Fruit fly (Drosophila melanogaster): ENCODE measurements around the gene meng.
A peak's percentile ranks its signal among the peaks of the same experiment; 100 is the strongest.

Gene meng

DNA sequence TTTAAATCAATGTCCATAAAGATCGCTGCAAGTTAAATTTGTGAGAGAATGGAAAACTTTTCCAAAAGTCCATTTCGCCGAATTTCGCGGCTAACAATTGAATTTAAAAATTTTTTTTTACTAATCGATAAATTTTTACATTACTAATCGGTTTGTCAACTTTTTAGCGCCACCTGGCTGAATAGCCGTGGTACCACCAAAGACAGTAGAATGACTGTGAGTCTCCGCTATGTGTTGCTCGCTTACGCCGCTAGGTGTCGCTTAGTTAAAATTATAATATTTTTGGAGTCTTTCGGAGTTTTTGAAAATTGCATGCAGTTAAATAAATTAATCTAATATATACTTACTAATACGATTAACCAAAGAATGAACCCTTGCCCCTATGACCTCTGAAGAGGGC is 55.1 kb downstream of the meng start (continued):
- TF ChIP-seq CG2875 (GFP tag; optimal IDR thresholded peaks at IDR 0.05) (no peak), CG15601 (tag; optimal IDR thresholded peaks at IDR 0.05) (peak; percentile 65), insv (GFP tag; optimal IDR thresholded peaks at IDR 0.05) (peak in 1 of 2 experiments; percentile 51), trem (tag; optimal IDR thresholded peaks at IDR 0.05) (peak; percentile 66), dpn (GFP tag; optimal IDR thresholded peaks at IDR 0.05) (peak; percentile 51 to 52), knrl (GFP tag; IDR thresholded peaks at IDR 0.05; ENCODE audit: partially characterized antibody) (peak; percentile 55; the same call in 1 of the 3 replicates), CG7271 (tag; optimal IDR thresholded peaks at IDR 0.05) (no peak), H2.0 (GFP tag; IDR thresholded peaks at IDR 0.05) (no peak), Dad (GFP tag; optimal IDR thresholded peaks at IDR 0.05) (peak; percentile 29), CG14014 (GFP tag; IDR thresholded peaks at IDR 0.05) (0 out of 2 replicates have a peak, but pooled peaks have one; percentile 21), hkb (optimal IDR thresholded peaks at IDR 0.05) (peak; percentile 66), hkb (GFP tag; IDR thresholded peaks at IDR 0.05) (no peak), CG13424 (tag; optimal IDR thresholded peaks at IDR 0.05) (peak; percentile 29), Dek (tag; optimal IDR thresholded peaks at IDR 0.05) (peak; percentile 44), Opbp (GFP tag; IDR thresholded peaks at IDR 0.05; ENCODE audit: partially characterized antibody) (peak; percentile 67; the same call in 1 of the 3 replicates), CG18476 (GFP tag; optimal IDR thresholded peaks at IDR 0.05) (no peak), HmgZ (tag; optimal IDR thresholded peaks at IDR 0.05) (peak; percentile 67), CG11696 (GFP tag; IDR thresholded peaks at IDR 0.05) (no peak), Ada2b (GFP tag; IDR thresholded peaks at IDR 0.05) (no peak), Atf6 (GFP tag; IDR thresholded peaks at IDR 0.05) (peak; percentile 18; the same call in 1 of the 2 replicates), Ssrp (tag; optimal IDR thresholded peaks at IDR 0.05) (peak; percentile 1), Nf-YC (tag; optimal IDR thresholded peaks at IDR 0.05) (peak; percentile 35), CG33213 (GFP tag; optimal IDR thresholded peaks at IDR 0.05) (peak; percentile 77)

DNA sequence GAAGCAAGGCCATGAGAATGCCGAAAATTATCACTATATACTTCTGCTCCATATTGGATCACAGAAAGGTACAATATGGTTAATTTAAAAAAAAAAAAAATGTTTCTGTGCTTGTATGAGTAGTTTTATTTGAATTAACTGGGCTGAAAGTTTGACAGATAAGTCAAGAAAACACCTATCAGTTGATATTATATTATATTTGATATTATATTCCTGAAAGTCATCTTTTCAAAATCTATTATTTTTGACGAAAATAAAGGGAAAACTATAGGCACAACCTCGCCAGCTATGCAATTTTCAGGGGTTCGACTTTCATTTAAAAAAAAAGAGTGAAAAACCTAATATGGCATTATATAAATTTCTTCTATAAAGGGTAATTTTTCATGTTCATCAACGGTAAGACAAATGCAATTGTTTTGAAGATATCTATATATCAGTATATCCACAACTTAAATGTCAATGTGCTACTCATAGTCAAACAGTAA is 56.5 kb downstream of the meng start, which contains the start of the genes nrv2 and CG43610:
Gene nrv2 (minus strand): TSS at position 101 of the 485 bp plus-strand sequence.
Gene CG43610 (plus strand): TSS at position 435 of the 485 bp plus-strand sequence.
- TF ChIP-seq Jarid2 (GFP tag; optimal IDR thresholded peaks at IDR 0.05), result no peak
- TF ChIP-seq CG3847 (GFP tag; IDR thresholded peaks at IDR 0.05), result no peak
- no peak for TF ChIP-seq crol (GFP tag; IDR thresholded peaks at IDR 0.05)
- no peak for TF ChIP-seq Hr78 (GFP tag; optimal IDR thresholded peaks at IDR 0.05)
- TF ChIP-seq repo (GFP tag; optimal IDR thresholded peaks at IDR 0.05), result no peak
- no peak for TF ChIP-seq insv (GFP tag; optimal IDR thresholded peaks at IDR 0.05)
- no peak for TF ChIP-seq CG13624 (GFP tag; optimal IDR thresholded peaks at IDR 0.05)
- no peak for TF ChIP-seq CG15011 (GFP tag; optimal IDR thresholded peaks at IDR 0.05)
- no peak for TF ChIP-seq tx (GFP tag; optimal IDR thresholded peaks at IDR 0.05)
- no peak for TF ChIP-seq CG17385 (GFP tag; optimal IDR thresholded peaks at IDR 0.05)
- no peak for TF ChIP-seq pzg (GFP tag; optimal IDR thresholded peaks at IDR 0.05)
- no peak for TF ChIP-seq Atf3 (GFP tag; optimal IDR thresholded peaks at IDR 0.05)
- no peak for TF ChIP-seq CG9727 (GFP tag; optimal IDR thresholded peaks at IDR 0.05)
- TF ChIP-seq CG10209 (GFP tag; optimal IDR thresholded peaks at IDR 0.05), result no peak
- no peak for TF ChIP-seq ken (GFP tag; IDR thresholded peaks at IDR 0.05)
- no peak for TF ChIP-seq tgo (GFP tag; IDR thresholded peaks at IDR 0.05)

DNA sequence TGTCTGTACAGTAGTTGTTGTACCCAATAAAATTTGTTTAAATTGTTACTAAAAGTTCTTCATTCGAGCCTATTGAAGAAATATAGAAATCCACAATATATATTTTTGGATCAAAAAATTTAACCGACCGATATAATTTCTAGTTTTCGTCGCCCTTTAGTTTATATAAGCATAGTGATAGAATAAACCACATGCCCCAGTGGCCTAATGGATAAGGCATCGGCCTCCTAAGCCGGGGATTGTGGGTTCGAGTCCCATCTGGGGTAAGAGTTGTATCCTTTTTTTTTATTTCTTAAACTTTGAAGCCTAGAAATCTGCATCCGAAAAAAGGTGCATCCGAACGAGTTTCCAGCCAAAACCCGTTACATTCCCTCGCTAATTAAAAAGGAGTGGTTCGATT is 57.2 kb downstream of the meng start:
- no peak for TF ChIP-seq chm (GFP tag; IDR thresholded peaks at IDR 0.05)
- TF ChIP-seq Doc3 (GFP tag; IDR thresholded peaks at IDR 0.05; ENCODE audit: partially characterized antibody), result no peak
- TF ChIP-seq klu (GFP tag; IDR thresholded peaks at IDR 0.05), result no peak
- TF ChIP-seq Opbp (GFP tag; IDR thresholded peaks at IDR 0.05; ENCODE audit: partially characterized antibody), result 0 out of 3 replicates have a peak, but pooled peaks have one; percentile 33
- no peak for TF ChIP-seq kni (GFP tag; optimal IDR thresholded peaks at IDR 0.05)
- peak; percentile 55; the same call in 1 of the 3 replicates for TF ChIP-seq CG6791 (GFP tag; IDR thresholded peaks at IDR 0.05; ENCODE audit: partially characterized antibody)
- peak; percentile 57; the same call in 1 of the 2 replicates for TF ChIP-seq amos (GFP tag; IDR thresholded peaks at IDR 0.05; ENCODE audit: partially characterized antibody)
- no peak for TF ChIP-seq dm (GFP tag; optimal IDR thresholded peaks at IDR 0.05)
- TF ChIP-seq CG2875 (GFP tag; optimal IDR thresholded peaks at IDR 0.05), result no peak
- TF ChIP-seq Pdp1 (GFP tag; optimal IDR thresholded peaks at IDR 0.05), result no peak
- TF ChIP-seq CG8290 (GFP tag; optimal IDR thresholded peaks at IDR 0.05), result no peak
- no peak for TF ChIP-seq CG8290 (tag; optimal IDR thresholded peaks at IDR 0.05)
- peak; percentile 42; the same call in 2 of the 3 replicates for TF ChIP-seq CG16813 (GFP tag; IDR thresholded peaks at IDR 0.05; ENCODE audit: partially characterized antibody)
